Fruit fly (Drosophila melanogaster) whole organism, adult: ENCODE measurements around the gene CG8028.

Source experiments
- CG11617 ChIP-seq: fragments of 200-800 bp; sonication (Bioruptor generic); optimal IDR thresholded peaks from 2 replicates; lab custom pipeline; 2017; ENCODE audit warnings: mild to moderate bottlenecking, missing biosample characterization, missing genetic modification reagents, missing genetic modification characterization
- CG12768 ChIP-seq: fragments of 200-800 bp; sonication (Bioruptor generic); optimal IDR thresholded peaks from 2 replicates; lab custom pipeline; 2017; ENCODE audit warnings: missing biosample characterization, missing genetic modification characterization, mild to moderate bottlenecking, moderate library complexity, missing genetic modification reagents
- CG14711 ChIP-seq: fragments of 200-800 bp; sonication (Bioruptor generic); optimal IDR thresholded peaks from 2 replicates; lab custom pipeline; 2018; ENCODE audit warnings: missing biosample characterization, mild to moderate bottlenecking, missing genetic modification characterization, moderate library complexity
- CG1620 ChIP-seq: fragments of 200-800 bp; sonication (Bioruptor generic); optimal IDR thresholded peaks from 2 replicates; lab custom pipeline; 2016; ENCODE audit warnings: missing biosample characterization, missing genetic modification characterization
- CG33017 ChIP-seq: fragments of 200-800 bp; sonication (Bioruptor generic); optimal IDR thresholded peaks from 2 replicates; lab custom pipeline; 2018; ENCODE audit warnings: missing biosample characterization, mild to moderate bottlenecking, missing genetic modification characterization, moderate library complexity
- CG5204 ChIP-seq: fragments of 200-800 bp; sonication (Bioruptor generic); optimal IDR thresholded peaks from 2 replicates; lab custom pipeline; 2016; ENCODE audit warnings: missing biosample characterization, missing genetic modification characterization
- CG7045 ChIP-seq: fragments of 200-800 bp; sonication (Bioruptor generic); optimal IDR thresholded peaks from 2 replicates; lab custom pipeline; 2017; ENCODE audit warnings: missing biosample characterization, mild to moderate bottlenecking, missing genetic modification characterization
- CG7101 ChIP-seq: fragments of 200-800 bp; sonication (Bioruptor generic); optimal IDR thresholded peaks from 2 replicates; lab custom pipeline; 2018; ENCODE audit warnings: missing biosample characterization, mild to moderate bottlenecking, missing genetic modification characterization, moderate library complexity
- Clk ChIP-seq: fragments of 200-800 bp; sonication (Bioruptor generic); optimal IDR thresholded peaks from 2 replicates; lab custom pipeline; 2017; ENCODE audit warnings: missing biosample characterization, missing genetic modification characterization
- Crg-1 ChIP-seq: fragments of 200-800 bp; sonication (Bioruptor generic); optimal IDR thresholded peaks from 2 replicates; lab custom pipeline; 2016; ENCODE audit warnings: missing biosample characterization, missing genetic modification characterization
- Hr96 ChIP-seq: fragments of 200-800 bp; sonication (Bioruptor generic); optimal IDR thresholded peaks from 2 replicates; lab custom pipeline; 2016; ENCODE audit warnings: missing biosample characterization, missing genetic modification characterization
- Mnt ChIP-seq: fragments of 200-800 bp; sonication (Bioruptor generic); optimal IDR thresholded peaks from 2 replicates; lab custom pipeline; 2016; ENCODE audit warnings: missing biosample characterization, mild to moderate bottlenecking, missing genetic modification characterization
- bab1 ChIP-seq: fragments of 200-800 bp; sonication (Bioruptor generic); optimal IDR thresholded peaks from 3 replicates; lab custom pipeline; 2019; ENCODE audit warnings: missing biosample characterization, mild to moderate bottlenecking, missing genetic modification characterization, moderate library complexity
- cic ChIP-seq: fragments of 200-800 bp; sonication (Bioruptor generic); optimal IDR thresholded peaks from 2 replicates; lab custom pipeline; 2017; ENCODE audit warnings: missing biosample characterization, mild to moderate bottlenecking, missing genetic modification characterization, moderate library complexity
- cnc ChIP-seq, 2 experiments: fragments of >200 bp; optimal IDR thresholded peaks; 2 replicates each; lab custom pipeline; 2017
- kay ChIP-seq: fragments of 200-800 bp; sonication (Bioruptor generic); peaks from one replicate; lab custom pipeline; 2016; ENCODE audit warnings: missing biosample characterization, missing genetic modification characterization, borderline replicate concordance
- ovo ChIP-seq: fragments of 200-800 bp; sonication (Bioruptor generic); optimal IDR thresholded peaks from 2 replicates; lab custom pipeline; 2016; ENCODE audit warnings: missing biosample characterization, missing genetic modification characterization
- pad ChIP-seq: fragments of 200-800 bp; sonication (Bioruptor generic); optimal IDR thresholded peaks from 3 replicates; lab custom pipeline; 2017; ENCODE audit warnings: missing biosample characterization, missing genetic modification characterization, mild to moderate bottlenecking, moderate library complexity, missing genetic modification reagents
- tj ChIP-seq: fragments of 200-800 bp; sonication (Bioruptor generic); optimal IDR thresholded peaks from 3 replicates; lab custom pipeline; 2017; ENCODE audit warnings: missing biosample characterization, mild to moderate bottlenecking, missing genetic modification characterization, moderate library complexity
- toe ChIP-seq: fragments of 200-800 bp; sonication (Bioruptor generic); optimal IDR thresholded peaks from 2 replicates; lab custom pipeline; 2016; ENCODE audit warnings: missing biosample characterization, missing genetic modification characterization

The CG8028 gene

DNA sequence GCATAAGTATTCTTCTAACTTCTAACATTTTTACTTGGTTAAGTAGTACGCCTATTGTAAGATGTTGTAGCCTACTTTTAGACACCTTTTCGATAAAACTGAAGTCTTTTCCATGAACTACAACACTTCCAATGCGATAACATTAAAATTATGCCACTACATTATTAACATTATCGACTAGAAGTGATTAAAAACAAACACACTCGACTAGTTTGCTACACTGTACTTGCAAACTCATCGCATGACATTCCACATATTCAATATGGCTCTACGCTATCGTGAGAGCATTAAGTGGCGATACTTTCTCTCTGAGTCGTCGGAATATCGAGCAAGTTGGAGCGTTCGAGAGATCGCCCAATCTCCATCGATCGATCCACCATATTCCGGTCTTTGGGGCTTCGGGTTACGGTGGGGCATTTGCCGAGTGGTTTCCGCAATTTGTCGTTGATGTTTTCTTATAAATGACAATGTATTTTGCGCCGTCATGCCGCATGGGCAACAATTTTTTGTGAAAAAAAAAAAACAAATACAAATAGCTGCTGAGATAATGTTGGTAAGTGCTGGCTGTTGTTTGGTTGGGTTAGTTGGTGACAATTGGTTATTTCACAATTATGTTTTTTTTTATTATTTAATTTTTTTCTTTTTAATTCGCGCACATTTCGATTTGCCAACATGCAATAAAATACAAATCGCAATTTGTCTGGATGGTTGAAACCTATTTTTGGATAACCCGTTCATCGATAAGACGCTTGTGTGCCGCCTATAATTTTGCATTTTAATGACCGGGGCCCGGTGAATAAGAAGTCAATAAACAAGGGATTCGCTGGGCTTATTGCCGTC is 35.5 kb upstream of the CG8028 start:
- TF ChIP-seq CG1620 (GFP tag; lab: Kevin White, UChicago) (no peak), tj (GFP tag; lab: Kevin White, UChicago) (peak; percentile 15), cnc (optimal IDR thresholded peaks at IDR 0.05; lab: Kevin White, UChicago) (peak; percentile 86 to 90), bab1 (GFP tag; lab: Kevin White, UChicago) (no peak), Clk (GFP tag; lab: Kevin White, UChicago) (no peak), CG7045 (GFP tag; lab: Kevin White, UChicago) (no peak), CG11617 (GFP tag; lab: Kevin White, UChicago) (no peak), kay (GFP tag; lab: Kevin White, UChicago) (peak; percentile 79), pad (GFP tag; lab: Kevin White, UChicago) (no peak), CG7101 (tag; lab: Kevin White, UChicago) (no peak), Mnt (peak; percentile 14), CG14711 (tag; lab: Kevin White, UChicago) (no peak), cic (GFP tag; lab: Kevin White, UChicago) (peak; percentile 30), Crg-1 (GFP tag; lab: Kevin White, UChicago) (no peak), CG5204 (GFP tag; lab: Kevin White, UChicago) (no peak), ovo (GFP tag; lab: Kevin White, UChicago) (no peak), toe (no peak), CG12768 (GFP tag; lab: Kevin White, UChicago) (no peak), Hr96 (GFP tag; lab: Kevin White, UChicago) (no peak), CG33017 (tag; lab: Kevin White, UChicago) (no peak)

DNA sequence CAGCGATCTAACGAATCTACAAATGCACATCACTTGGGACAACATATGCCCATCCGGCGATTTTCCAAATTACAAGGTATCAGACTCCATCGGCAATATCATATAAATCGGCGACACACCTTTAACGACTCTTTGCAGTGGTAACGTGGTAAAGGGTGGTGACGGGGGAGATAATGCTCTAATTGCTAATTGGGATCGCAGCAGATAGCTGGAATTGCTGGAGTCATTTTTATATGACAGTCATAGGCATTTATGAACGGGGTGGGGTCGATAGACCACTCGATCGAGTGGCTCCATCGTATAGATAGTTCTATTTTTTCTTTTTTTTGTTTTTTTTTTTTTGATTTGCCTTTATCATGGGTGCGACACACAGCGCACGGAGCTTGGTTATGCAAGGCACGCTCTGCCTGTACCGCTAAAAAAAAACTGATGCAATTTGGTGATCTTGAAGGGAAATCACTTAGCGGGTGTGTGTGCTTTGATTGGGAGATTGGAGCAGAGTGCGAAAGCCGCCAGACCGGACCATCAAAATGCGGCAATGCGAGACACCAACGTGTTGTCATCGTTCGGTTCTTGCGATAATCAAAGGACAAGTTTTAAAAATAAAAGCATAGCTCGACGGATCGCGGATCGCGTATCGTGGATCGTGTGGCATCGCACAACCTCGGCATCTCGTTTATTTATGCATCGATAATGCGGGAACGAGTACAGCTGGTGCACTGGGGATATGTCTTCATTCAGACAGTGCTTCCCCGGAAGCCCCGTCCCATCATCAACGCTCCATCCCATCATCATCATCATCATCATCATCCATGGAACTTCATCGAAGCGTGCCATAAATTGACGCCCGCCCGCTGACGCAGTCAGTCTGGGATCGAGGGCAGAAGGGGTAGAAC is 34.4 kb upstream of the CG8028 start:
- TF ChIP-seq CG7101 (tag; lab: Kevin White, UChicago), result no peak
- TF ChIP-seq tj (GFP tag; lab: Kevin White, UChicago), result no peak
- TF ChIP-seq pad (GFP tag; lab: Kevin White, UChicago), result no peak
- TF ChIP-seq Mnt, result no peak
- TF ChIP-seq CG11617 (GFP tag; lab: Kevin White, UChicago), result no peak
- TF ChIP-seq CG12768 (GFP tag; lab: Kevin White, UChicago), result no peak
- no peak for TF ChIP-seq bab1 (GFP tag; lab: Kevin White, UChicago)
- no peak for TF ChIP-seq kay (GFP tag; lab: Kevin White, UChicago)

dm6 chrX:19309648-19310047 is 29.5 kb upstream of the CG8028 start:
- TF ChIP-seq Crg-1 (GFP tag; lab: Kevin White, UChicago), result no peak
- TF ChIP-seq Mnt, result no peak
- TF ChIP-seq CG7101 (tag; lab: Kevin White, UChicago), result no peak
- TF ChIP-seq CG11617 (GFP tag; lab: Kevin White, UChicago), result no peak
- TF ChIP-seq CG33017 (tag; lab: Kevin White, UChicago), result no peak
- TF ChIP-seq Clk (GFP tag; lab: Kevin White, UChicago), result no peak
- TF ChIP-seq CG1620 (GFP tag; lab: Kevin White, UChicago), result no peak
- no peak for TF ChIP-seq cic (GFP tag; lab: Kevin White, UChicago)
- TF ChIP-seq toe, result no peak
- TF ChIP-seq ovo (GFP tag; lab: Kevin White, UChicago), result no peak
- no peak for TF ChIP-seq CG14711 (tag; lab: Kevin White, UChicago)
- TF ChIP-seq kay (GFP tag; lab: Kevin White, UChicago), result no peak
- no peak for TF ChIP-seq CG12768 (GFP tag; lab: Kevin White, UChicago)
- no peak for TF ChIP-seq Hr96 (GFP tag; lab: Kevin White, UChicago)

- TF ChIP-seq CG7045 (GFP tag; lab: Kevin White, UChicago) (no peak), kay (GFP tag; lab: Kevin White, UChicago) (peak; percentile 71), Crg-1 (GFP tag; lab: Kevin White, UChicago) (no peak), CG7101 (tag; lab: Kevin White, UChicago) (peak; percentile 16), CG14711 (tag; lab: Kevin White, UChicago) (peak; percentile 10), ovo (GFP tag; lab: Kevin White, UChicago) (peak; percentile 58), Hr96 (GFP tag; lab: Kevin White, UChicago) (peak; percentile 25), CG12768 (GFP tag; lab: Kevin White, UChicago) (peak; percentile 20), cic (GFP tag; lab: Kevin White, UChicago) (peak; percentile 84), CG33017 (tag; lab: Kevin White, UChicago) (peak; percentile 10), toe (no peak), CG5204 (GFP tag; lab: Kevin White, UChicago) (no peak), cnc (optimal IDR thresholded peaks at IDR 0.05; lab: Kevin White, UChicago) (no peak), pad (GFP tag; lab: Kevin White, UChicago) (no peak), CG1620 (GFP tag; lab: Kevin White, UChicago) (no peak), Clk (GFP tag; lab: Kevin White, UChicago) (no peak), Mnt (peak; percentile 71), bab1 (GFP tag; lab: Kevin White, UChicago) (no peak), tj (GFP tag; lab: Kevin White, UChicago) (peak; percentile 18), CG11617 (GFP tag; lab: Kevin White, UChicago) (peak; percentile 11)
These were observed 27.8 kb upstream of the CG8028 start, which contains the start of gene CG8051 for dm6 chrX:19307810-19308456. TSS of gene CG8051 (minus strand) at chrX:19307925.
